Fruit fly (Drosophila melanogaster) Kc167 (cell line): ENCODE measurements around the gene Rpn5.

ENCODE experiments used
- Myc ChIP-seq: fragments of >200 bp; optimal IDR thresholded peaks from 2 replicates; lab custom pipeline; 2017; ENCODE audit warnings: missing external identifiers
- Sin3A ChIP-seq: fragments of >200 bp; optimal IDR thresholded peaks from 2 replicates; lab custom pipeline; 2018; ENCODE audit warnings: missing external identifiers
- h ChIP-seq: fragments of >200 bp; optimal IDR thresholded peaks from 3 replicates; lab custom pipeline; 2018; ENCODE audit warnings: missing external identifiers
- insv ChIP-seq: fragments of >200 bp; optimal IDR thresholded peaks from 3 replicates; lab custom pipeline; 2018; ENCODE audit warnings: missing external identifiers
- psq ChIP-seq: fragments of >200 bp; optimal IDR thresholded peaks from 2 replicates; lab custom pipeline; 2017; ENCODE audit warnings: missing external identifiers
- ttk ChIP-seq: sonication (Bioruptor generic); optimal IDR thresholded peaks from 2 replicates; lab custom pipeline; 2017; ENCODE audit warnings: missing external identifiers

The Rpn5 gene

DNA sequence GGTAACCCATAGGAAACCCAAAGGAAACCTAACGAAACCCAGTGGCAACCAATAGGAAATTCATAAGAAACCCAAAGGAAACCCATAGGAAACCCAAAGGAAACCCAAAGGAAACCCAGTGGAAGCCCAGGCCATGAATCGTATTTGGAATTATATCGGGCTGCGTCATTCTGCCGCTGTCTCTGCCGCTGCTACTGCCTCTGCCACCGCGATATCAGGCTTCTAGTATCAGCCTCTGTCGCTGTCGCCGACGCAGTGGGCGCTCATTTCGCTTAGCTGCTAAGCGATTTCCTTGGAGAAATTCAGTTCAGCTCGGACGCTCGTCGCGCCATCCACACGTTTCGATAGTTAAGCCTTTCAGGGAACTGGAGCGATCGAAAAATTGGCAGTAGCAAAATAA lies 42.0 kb downstream of the Rpn5 start, which contains the start of gene CG1208:
TSS of gene CG1208 (plus strand) at position 301 of the 400 bp plus-strand sequence.
- no peak for TF ChIP-seq h (lab: Kevin White, UChicago)
- TF ChIP-seq psq (lab: Kevin White, UChicago), result no peak
- no peak for TF ChIP-seq Sin3A (lab: Kevin White, UChicago)
- no peak for TF ChIP-seq insv (lab: Kevin White, UChicago)
- TF ChIP-seq Myc (lab: Kevin White, UChicago), result no peak
- no peak for TF ChIP-seq ttk (lab: Kevin White, UChicago)

DNA sequence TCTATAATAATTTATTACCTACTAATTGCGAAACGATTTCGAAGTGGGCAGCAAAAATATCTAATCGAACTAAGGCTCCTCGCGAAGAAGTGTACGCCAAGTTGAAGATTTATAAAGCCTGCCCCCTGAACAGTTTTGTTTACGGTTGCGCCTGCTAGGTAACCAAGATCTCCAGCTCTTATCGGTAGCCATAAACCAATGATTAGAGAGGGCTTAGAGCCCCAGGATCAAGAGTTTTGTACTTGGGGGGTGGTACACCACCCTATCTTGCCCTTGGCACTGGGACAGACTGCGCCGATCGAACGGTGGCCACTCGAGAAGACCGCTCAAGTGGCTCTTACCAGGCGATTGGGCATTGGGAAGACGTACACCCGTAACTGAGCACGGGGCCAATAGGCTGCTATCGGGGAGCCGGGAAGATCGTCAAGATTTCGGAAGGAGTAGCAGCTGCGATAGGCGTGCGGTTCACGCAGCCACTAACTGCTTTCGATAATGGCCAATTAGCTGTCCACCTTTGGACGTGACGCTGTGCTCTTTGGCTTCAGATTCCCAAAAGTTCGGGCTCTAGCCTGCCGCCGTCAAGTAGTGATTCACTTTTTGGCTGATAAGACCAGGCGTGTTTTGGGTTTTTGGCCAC lies 43.2 kb downstream of the Rpn5 start:
- TF ChIP-seq Myc (lab: Kevin White, UChicago) (no peak), h (lab: Kevin White, UChicago) (no peak), ttk (lab: Kevin White, UChicago) (no peak), Sin3A (lab: Kevin White, UChicago) (no peak), psq (lab: Kevin White, UChicago) (no peak), insv (lab: Kevin White, UChicago) (no peak)

DNA sequence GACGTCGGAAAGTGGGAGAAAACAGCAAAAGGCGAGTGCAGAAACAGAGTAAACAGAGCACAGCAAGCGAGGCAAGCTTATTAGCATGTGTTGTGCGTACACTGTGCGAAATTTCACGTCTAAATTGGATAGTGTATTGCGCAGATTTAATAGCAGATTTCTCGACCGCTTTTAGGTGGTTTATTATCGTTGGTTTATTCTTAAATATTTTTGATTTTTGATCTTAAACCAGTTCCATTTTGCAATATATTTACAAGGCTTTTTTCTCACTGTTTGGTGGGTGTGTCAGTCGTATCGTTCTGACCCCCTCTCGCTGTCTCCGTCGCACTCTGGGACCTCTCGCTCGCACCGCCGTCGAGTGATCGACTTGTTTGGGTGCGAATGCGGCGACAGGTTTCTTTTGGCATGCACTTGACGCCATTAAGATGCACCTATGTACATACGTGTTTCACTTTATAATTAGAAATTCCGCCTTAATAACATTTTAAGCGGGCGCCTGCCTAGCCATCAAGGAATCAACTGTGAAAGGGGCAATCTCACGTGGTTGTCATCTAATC lies 44.7 kb downstream of the Rpn5 start:
- TF ChIP-seq ttk (lab: Kevin White, UChicago), result no peak
- no peak for TF ChIP-seq insv (lab: Kevin White, UChicago)
- TF ChIP-seq Myc (lab: Kevin White, UChicago), result no peak
- no peak for TF ChIP-seq h (lab: Kevin White, UChicago)
- no peak for TF ChIP-seq Sin3A (lab: Kevin White, UChicago)
- no peak for TF ChIP-seq psq (lab: Kevin White, UChicago)

DNA sequence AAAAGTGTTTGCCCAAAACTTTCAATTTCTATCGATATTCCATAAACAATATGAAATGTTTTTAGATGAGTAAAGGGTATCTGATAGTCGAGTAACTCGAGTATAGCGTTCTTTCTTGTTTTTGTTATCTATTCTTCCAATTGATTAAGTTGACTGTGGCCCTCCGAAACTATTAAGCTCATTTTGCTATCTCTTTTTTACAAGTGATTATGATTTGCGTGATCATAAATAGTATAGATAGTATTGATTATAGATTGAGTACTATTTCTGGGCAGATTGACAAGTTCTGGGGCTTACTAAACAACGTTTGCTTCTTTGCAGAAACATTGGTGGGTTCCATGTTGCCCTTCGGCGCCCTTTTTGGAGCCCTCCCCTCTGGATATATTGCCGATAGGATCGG lies 47.2 kb downstream of the Rpn5 start:
- no peak for TF ChIP-seq Sin3A (lab: Kevin White, UChicago)
- no peak for TF ChIP-seq psq (lab: Kevin White, UChicago)
- TF ChIP-seq ttk (lab: Kevin White, UChicago), result no peak
- TF ChIP-seq Myc (lab: Kevin White, UChicago), result no peak
- no peak for TF ChIP-seq insv (lab: Kevin White, UChicago)
- no peak for TF ChIP-seq h (lab: Kevin White, UChicago)

DNA sequence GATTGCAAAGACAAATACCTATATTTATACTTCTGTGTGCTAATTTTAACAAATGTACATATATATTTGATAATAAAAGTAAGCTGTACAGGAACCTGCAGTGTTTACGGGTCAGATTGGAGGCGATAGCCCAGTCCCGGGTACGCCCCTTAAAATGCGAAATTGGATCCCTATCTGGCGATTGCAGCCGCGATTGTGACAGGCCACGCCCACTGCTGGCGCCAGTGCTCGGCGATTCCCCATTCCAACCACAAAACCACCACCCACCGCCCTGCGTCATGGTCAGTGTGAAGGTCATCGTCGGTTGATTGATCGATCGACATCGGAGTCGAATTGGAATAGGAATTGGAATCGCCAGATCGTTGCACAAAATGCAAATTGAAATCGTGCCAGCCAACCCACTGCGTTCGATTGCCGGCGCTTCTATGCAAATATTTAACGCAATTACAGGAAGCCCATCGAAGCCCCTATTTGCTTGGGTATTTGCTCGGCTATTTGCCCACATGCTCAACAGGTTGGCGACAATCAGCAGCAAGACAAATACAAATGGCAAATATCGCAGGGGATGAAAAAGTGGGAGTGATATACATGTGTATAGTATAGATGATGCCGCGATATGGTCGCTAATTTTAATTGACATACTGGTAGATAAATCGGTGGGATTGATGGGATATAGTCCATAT lies 49.5 kb downstream of the Rpn5 start:
- TF ChIP-seq ttk (lab: Kevin White, UChicago) (no peak), Myc (lab: Kevin White, UChicago) (no peak)

DNA sequence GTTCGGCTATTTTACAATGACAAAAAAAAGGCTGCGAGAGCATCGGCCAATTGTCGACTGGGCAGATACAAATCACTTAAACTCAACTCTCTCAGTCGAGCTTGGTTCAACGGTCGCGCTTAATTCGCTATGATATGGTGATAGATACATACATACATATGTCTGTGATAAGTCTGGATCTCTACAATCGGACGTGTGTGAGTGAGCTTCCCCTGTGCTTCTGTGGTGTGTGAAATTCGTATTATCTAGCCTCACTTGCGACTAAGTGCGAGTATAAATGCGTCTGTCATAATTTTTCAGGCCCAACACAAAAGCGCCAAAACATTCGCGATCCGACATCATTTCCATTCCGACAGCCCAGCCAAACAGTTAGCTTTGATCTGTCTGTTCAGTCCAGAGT lies 51.6 kb downstream of the Rpn5 start, which contains the start of gene CG1213:
TSS of gene CG1213 (plus strand) at position 301 of the 400 bp plus-strand sequence.
- no peak for TF ChIP-seq ttk (lab: Kevin White, UChicago)
- TF ChIP-seq insv (lab: Kevin White, UChicago), result no peak
- TF ChIP-seq Sin3A (lab: Kevin White, UChicago), result no peak
- TF ChIP-seq psq (lab: Kevin White, UChicago), result no peak
- no peak for TF ChIP-seq h (lab: Kevin White, UChicago)
- TF ChIP-seq Myc (lab: Kevin White, UChicago), result no peak
